Worm (Caenorhabditis elegans): ENCODE results near the gene K08D10.11.

DNA sequence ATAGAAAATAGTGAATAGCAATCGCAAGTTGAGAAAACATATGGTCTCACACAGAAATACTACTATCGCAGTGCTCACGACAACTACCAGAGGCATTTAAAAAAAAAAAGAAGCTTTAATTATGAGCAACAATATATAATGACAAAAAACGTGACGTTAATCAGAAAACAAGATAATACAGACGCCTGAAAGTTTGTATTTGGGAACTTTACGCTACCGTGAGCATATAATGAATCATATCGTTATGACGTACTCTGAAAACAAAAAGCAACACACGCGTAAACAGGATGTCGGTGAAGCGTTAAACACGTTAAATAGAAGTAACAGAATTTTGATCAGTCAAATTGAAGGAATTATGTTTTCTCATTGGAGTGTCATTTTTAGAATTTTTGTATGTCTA is 39.9 kb upstream of the K08D10.11 start, which contains the start of gene srbc-71:
- TF ChIP-seq B0310.2 (tag; optimal IDR thresholded peaks at IDR 0.05) (no peak), hnd-1 (tag; optimal IDR thresholded peaks at IDR 0.05) (no peak), tra-4 (tag; optimal IDR thresholded peaks at IDR 0.05) (no peak), sea-1 (GFP tag; conservative IDR thresholded peaks at IDR 0.05) (no peak)
